Fruit fly (Drosophila melanogaster) whole organism, embryonic: ENCODE results near the gene tutl.
A peak's percentile ranks its signal among the peaks of the same experiment; 100 is the strongest.

Experiments used
- BtbVII ChIP-seq: fragments of 200-800 bp; sonication (Bioruptor generic); optimal IDR thresholded peaks from 3 replicates; lab custom pipeline; 2017; ENCODE audit warnings: missing biosample characterization, mild to moderate bottlenecking, missing genetic modification characterization
- CG10274 ChIP-seq: fragments of 200-800 bp; sonication (Bioruptor generic); optimal IDR thresholded peaks from 3 replicates; lab custom pipeline; 2017; ENCODE audit warnings: missing biosample characterization, mild to moderate bottlenecking, missing genetic modification characterization
- CG10321 ChIP-seq: fragments of 200-800 bp; sonication (Bioruptor generic); IDR thresholded peaks from 2 replicates; pipeline ENCODE4 v1.3.6; 2022; ENCODE audit warnings: missing biosample characterization, missing genetic modification characterization
- CG12155 ChIP-seq: fragments of 200-800 bp; sonication (Bioruptor generic); optimal IDR thresholded peaks from 3 replicates; lab custom pipeline; 2016; ENCODE audit warnings: missing biosample characterization, missing genetic modification characterization
- CG12744 ChIP-seq: fragments of 200-800 bp; sonication (Bioruptor generic); optimal IDR thresholded peaks from 2 replicates; lab custom pipeline; 2016; ENCODE audit warnings: missing biosample characterization, missing genetic modification characterization
- CG13296 ChIP-seq: fragments of 200-800 bp; sonication (Bioruptor generic); optimal IDR thresholded peaks from 3 replicates; lab custom pipeline; 2018; ENCODE audit warnings: missing biosample characterization, mild to moderate bottlenecking, missing genetic modification characterization
- CG14667 ChIP-seq: fragments of 200-800 bp; sonication (Bioruptor generic); IDR thresholded peaks from 2 replicates; pipeline ENCODE4 v1.3.6; 2022; ENCODE audit warnings: missing biosample characterization, missing genetic modification characterization
- CG14965 ChIP-seq: fragments of 200-800 bp; sonication (Bioruptor generic); optimal IDR thresholded peaks from 2 replicates; lab custom pipeline; 2016; ENCODE audit warnings: missing biosample characterization, missing genetic modification characterization, borderline replicate concordance
- CG15269 ChIP-seq: fragments of 200-800 bp; sonication (Bioruptor generic); optimal IDR thresholded peaks from 2 replicates; lab custom pipeline; 2018; ENCODE audit warnings: missing biosample characterization, mild to moderate bottlenecking, missing genetic modification characterization, moderate library complexity
- CG15479 ChIP-seq: fragments of 200-800 bp; sonication (Bioruptor generic); optimal IDR thresholded peaks from 3 replicates; lab custom pipeline; 2019; ENCODE audit warnings: missing biosample characterization, mild to moderate bottlenecking, missing genetic modification characterization, moderate library complexity
- CG17361 ChIP-seq: fragments of 200-800 bp; sonication (Bioruptor generic); IDR thresholded peaks from 3 replicates; pipeline ENCODE4 v1.3.6; 2022; ENCODE audit warnings: missing biosample characterization, missing genetic modification characterization
- CG17612 ChIP-seq: fragments of 200-800 bp; sonication (Bioruptor generic); IDR thresholded peaks from 2 replicates; pipeline ENCODE4 v1.3.6; 2022; ENCODE audit warnings: missing biosample characterization, missing genetic modification characterization
- CG18262 ChIP-seq: fragments of 200-800 bp; optimal IDR thresholded peaks from 3 replicates; lab custom pipeline; 2019; ENCODE audit warnings: missing biosample characterization, mild to moderate bottlenecking, missing genetic modification characterization, moderate library complexity
- CG2116 ChIP-seq: fragments of 200-800 bp; sonication (Bioruptor generic); optimal IDR thresholded peaks from 3 replicates; lab custom pipeline; 2018; ENCODE audit warnings: missing biosample characterization, mild to moderate bottlenecking, missing genetic modification characterization
- CG2678 ChIP-seq: fragments of 200-800 bp; sonication (Bioruptor generic); optimal IDR thresholded peaks from 3 replicates; lab custom pipeline; 2019; ENCODE audit warnings: missing biosample characterization, mild to moderate bottlenecking, missing genetic modification characterization, moderate library complexity
- CG30020 ChIP-seq: fragments of 200-800 bp; optimal IDR thresholded peaks from 2 replicates; lab custom pipeline; 2019; ENCODE audit warnings: missing biosample characterization, mild to moderate bottlenecking, missing genetic modification characterization, moderate library complexity
- CG3065 ChIP-seq: fragments of 200-800 bp; sonication (Bioruptor generic); optimal IDR thresholded peaks from 2 replicates; lab custom pipeline; 2016; ENCODE audit warnings: missing biosample characterization, missing genetic modification characterization
- CG31388 ChIP-seq: fragments of 200-800 bp; sonication (Bioruptor generic); optimal IDR thresholded peaks from 2 replicates; lab custom pipeline; 2016; ENCODE audit warnings: missing biosample characterization, missing genetic modification characterization
- CG4707 ChIP-seq: fragments of 200-800 bp; sonication (Bioruptor generic); optimal IDR thresholded peaks from 2 replicates; lab custom pipeline; 2018; ENCODE audit warnings: missing biosample characterization, mild to moderate bottlenecking, missing genetic modification characterization, moderate library complexity
- CG6254 ChIP-seq: fragments of 200-800 bp; sonication (Bioruptor generic); optimal IDR thresholded peaks from 3 replicates; lab custom pipeline; 2017; ENCODE audit warnings: mild to moderate bottlenecking, missing biosample characterization, missing genetic modification reagents, missing genetic modification characterization
- CG7745 ChIP-seq: fragments of 200-800 bp; sonication (Bioruptor generic); optimal IDR thresholded peaks from 2 replicates; lab custom pipeline; 2018; ENCODE audit warnings: missing biosample characterization, mild to moderate bottlenecking, missing genetic modification characterization, moderate library complexity
- CG7839 ChIP-seq: fragments of 200-800 bp; sonication (Bioruptor generic); optimal IDR thresholded peaks from 3 replicates; lab custom pipeline; 2018; ENCODE audit warnings: missing biosample characterization, mild to moderate bottlenecking, missing genetic modification characterization, moderate library complexity
- CG8089 ChIP-seq: fragments of 200-800 bp; sonication (Bioruptor generic); optimal IDR thresholded peaks from 3 replicates; lab custom pipeline; 2016; ENCODE audit warnings: missing biosample characterization, missing genetic modification characterization
- CoRest ChIP-seq: fragments of 200-800 bp; sonication (Bioruptor generic); optimal IDR thresholded peaks from 3 replicates; lab custom pipeline; 2018; ENCODE audit warnings: missing biosample characterization, mild to moderate bottlenecking, missing genetic modification characterization, moderate library complexity
- D ChIP-seq, 2 experiments: fragments of 200-800 bp in 1 of 2; fragments of >200 bp in 1 of 2; sonication (Bioruptor generic) in 1 of 2; optimal IDR thresholded peaks; 2 replicates in 1 of 2; 3 replicates in 1 of 2; lab custom pipeline; 2017; ENCODE audit warnings: mild to moderate bottlenecking in 1 of 2, missing biosample characterization in 1 of 2, missing genetic modification characterization in 1 of 2, missing genetic modification reagents in 1 of 2
- Dp ChIP-seq: fragments of 200-800 bp; sonication (Bioruptor generic); optimal IDR thresholded peaks from 2 replicates; lab custom pipeline; 2018; ENCODE audit warnings: missing biosample characterization, mild to moderate bottlenecking, missing genetic modification characterization, moderate library complexity
- Drgx ChIP-seq: fragments of 200-800 bp; sonication (Bioruptor generic); IDR thresholded peaks from 2 replicates; pipeline ENCODE4 v1.3.6; 2022; ENCODE audit warnings: missing biosample characterization, missing genetic modification characterization
- E2f2 ChIP-seq: fragments of 200-800 bp; sonication (Bioruptor generic); IDR thresholded peaks from 2 replicates; pipeline ENCODE4 v1.3.6; 2022; ENCODE audit warnings: missing biosample characterization, missing genetic modification characterization
- Fer3 ChIP-seq: fragments of 200-800 bp; sonication (Bioruptor generic); optimal IDR thresholded peaks from 2 replicates; lab custom pipeline; 2018; ENCODE audit warnings: missing biosample characterization, mild to moderate bottlenecking, missing genetic modification characterization, moderate library complexity
- HLH3B ChIP-seq: fragments of 200-800 bp; sonication (Bioruptor generic); IDR thresholded peaks from 2 replicates; pipeline ENCODE4 v1.3.6; 2022; ENCODE audit warnings: missing biosample characterization, missing genetic modification characterization
- Nf-YC ChIP-seq: fragments of 200-800 bp; optimal IDR thresholded peaks from 3 replicates; lab custom pipeline; 2019; ENCODE audit warnings: missing biosample characterization, mild to moderate bottlenecking, missing genetic modification characterization, moderate library complexity
- TFAM ChIP-seq: fragments of 200-800 bp; sonication (Bioruptor generic); optimal IDR thresholded peaks from 2 replicates; lab custom pipeline; 2017; ENCODE audit warnings: missing biosample characterization, missing genetic modification characterization, inconsistent platforms
- Usf ChIP-seq: fragments of 200-800 bp; sonication (Bioruptor generic); optimal IDR thresholded peaks from 2 replicates; lab custom pipeline; 2017; ENCODE audit warnings: missing genotype, missing biosample characterization, missing genetic modification characterization
- cad ChIP-seq: fragments of >200 bp; optimal IDR thresholded peaks from 2 replicates; lab custom pipeline; 2017; ENCODE audit warnings: missing biosample characterization, missing genetic modification characterization
- dati ChIP-seq: fragments of 200-800 bp; sonication (Bioruptor generic); IDR thresholded peaks from 2 replicates; pipeline ENCODE4 v1.3.6; 2022; ENCODE audit warnings: missing biosample characterization, missing genetic modification characterization
- ems ChIP-seq: fragments of 200-800 bp; sonication (Bioruptor generic); optimal IDR thresholded peaks from 3 replicates; lab custom pipeline; 2016; ENCODE audit warnings: missing biosample characterization, missing genetic modification characterization
- ewg ChIP-seq: fragments of 200-800 bp; sonication (Bioruptor generic); optimal IDR thresholded peaks from 3 replicates; lab custom pipeline; 2017; ENCODE audit warnings: mild to moderate bottlenecking, missing biosample characterization, missing genetic modification reagents, missing genetic modification characterization
- gem ChIP-seq: fragments of 200-800 bp; sonication (Bioruptor generic); optimal IDR thresholded peaks from 2 replicates; lab custom pipeline; 2019; ENCODE audit warnings: missing biosample characterization, mild to moderate bottlenecking, missing genetic modification characterization, moderate library complexity
- ind ChIP-seq: fragments of 200-800 bp; sonication (Bioruptor generic); optimal IDR thresholded peaks from 3 replicates; lab custom pipeline; 2016; ENCODE audit warnings: missing biosample characterization, missing genetic modification characterization
- inv ChIP-seq: fragments of 200-800 bp; sonication (Bioruptor generic); IDR thresholded peaks from 2 replicates; pipeline ENCODE4 v1.3.6; 2022; ENCODE audit warnings: missing biosample characterization, missing genetic modification characterization; ENCODE audit not compliant: partially characterized antibody
- peb ChIP-seq: fragments of 200-800 bp; sonication (Bioruptor generic); IDR thresholded peaks from 2 replicates; pipeline ENCODE4 v1.3.6; 2022; ENCODE audit warnings: missing biosample characterization, missing genetic modification characterization
- prd ChIP-seq, 3 experiments: fragments of >200 bp in 2 of 3; fragments of 200-800 bp in 1 of 3; sonication (Bioruptor generic) in 1 of 3; optimal IDR thresholded peaks in 2 of 3; IDR thresholded peaks in 1 of 3; 2 replicates in 2 of 3; 3 replicates in 1 of 3; pipeline versions ENCODE4 v1.3.6 to Lab custom; 2017 to 2022; ENCODE audit warnings: missing biosample characterization in 1 of 3, missing genetic modification characterization in 1 of 3
- sd ChIP-seq: fragments of 200-800 bp; sonication (Bioruptor generic); optimal IDR thresholded peaks from 3 replicates; lab custom pipeline; 2018; ENCODE audit warnings: missing biosample characterization, mild to moderate bottlenecking, missing genetic modification characterization, moderate library complexity
- so ChIP-seq: fragments of 200-800 bp; sonication (Bioruptor generic); IDR thresholded peaks from 3 replicates; pipeline ENCODE4 v1.3.6; 2022; ENCODE audit warnings: missing biosample characterization, missing genetic modification characterization
- tll ChIP-seq, 2 experiments: fragments of 200-800 bp in 1 of 2; fragments of >200 bp in 1 of 2; sonication (Bioruptor generic) in 1 of 2; optimal IDR thresholded peaks; 2 replicates each; lab custom pipeline; 2017 to 2019; ENCODE audit warnings: missing biosample characterization in 2 of 2, missing genetic modification characterization in 2 of 2, mild to moderate bottlenecking in 1 of 2, moderate library complexity in 1 of 2
- ttk ChIP-seq: fragments of 200-800 bp; sonication (Bioruptor generic); IDR thresholded peaks from 2 replicates; pipeline ENCODE4 v2.1.2; 2022; ENCODE audit warnings: missing biosample characterization, missing genetic modification characterization
- twi ChIP-seq: fragments of 200-800 bp; optimal IDR thresholded peaks from 2 replicates; lab custom pipeline; 2019; ENCODE audit warnings: missing biosample characterization, mild to moderate bottlenecking, missing genetic modification characterization, moderate library complexity
- vnd ChIP-seq: fragments of 200-800 bp; sonication (Bioruptor generic); IDR thresholded peaks from 3 replicates; pipeline ENCODE4 v1.3.6; 2022; ENCODE audit warnings: missing biosample characterization, missing genetic modification characterization; ENCODE audit not compliant: partially characterized antibody
- zen ChIP-seq: fragments of 200-800 bp; sonication (Bioruptor generic); optimal IDR thresholded peaks from 3 replicates; lab custom pipeline; 2018; ENCODE audit warnings: missing biosample characterization, mild to moderate bottlenecking, missing genetic modification characterization, moderate library complexity

Gene tutl

dm6 chr2L:4366652-4367051, 83.7 kb downstream of the tutl start:
- no peak for TF ChIP-seq TFAM (GFP tag; lab: Kevin White, UChicago)
- peak; percentile 88 for TF ChIP-seq zen
- TF ChIP-seq E2f2 (GFP tag; lab: Robert Waterston, UW): no peak
- no peak for TF ChIP-seq BtbVII (GFP tag; lab: Kevin White, UChicago)
- TF ChIP-seq CG4707 (GFP tag; lab: Kevin White, UChicago): no peak
- TF ChIP-seq CG7745 (tag; lab: Kevin White, UChicago): no peak
- no peak for TF ChIP-seq CG7839 (tag; lab: Kevin White, UChicago)
- TF ChIP-seq Usf (GFP tag; lab: Kevin White, UChicago): no peak
- TF ChIP-seq ems (GFP tag; lab: Kevin White, UChicago): no peak
- TF ChIP-seq inv: no peak
- peak; percentile 68 for TF ChIP-seq cad
- no peak for TF ChIP-seq CG15269 (tag; lab: Kevin White, UChicago)
- TF ChIP-seq dati: no peak
- peak in 1 of 2 experiments; percentile 86 for TF ChIP-seq tll (GFP tag; optimal IDR thresholded peaks at IDR 0.05; lab: Kevin White, UChicago)
- TF ChIP-seq twi (tag; lab: Kevin White, UChicago): peak; percentile 88
- TF ChIP-seq Fer3 (tag; lab: Kevin White, UChicago): no peak
- TF ChIP-seq CG17361: no peak
- TF ChIP-seq ttk (GFP tag; lab: Robert Waterston, UW): no peak
- no peak for TF ChIP-seq peb
- no peak for TF ChIP-seq Drgx (GFP tag; lab: Robert Waterston, UW)
- TF ChIP-seq Dp (GFP tag; lab: Kevin White, UChicago): no peak
- no peak for TF ChIP-seq CG2678 (tag; lab: Kevin White, UChicago)
- no peak for TF ChIP-seq CG31388 (GFP tag; lab: Kevin White, UChicago)
- TF ChIP-seq CG13296 (GFP tag; lab: Kevin White, UChicago): no peak
- TF ChIP-seq CG15479 (GFP tag; lab: Kevin White, UChicago): peak; percentile 95
- TF ChIP-seq CG18262: no peak
- no peak for TF ChIP-seq HLH3B (GFP tag; lab: Robert Waterston, UW)
- TF ChIP-seq CG12155 (GFP tag; lab: Kevin White, UChicago): no peak
- TF ChIP-seq CoRest: no peak
- no peak for TF ChIP-seq CG6254 (GFP tag; lab: Kevin White, UChicago)
- no peak for TF ChIP-seq gem (tag; lab: Kevin White, UChicago)
- TF ChIP-seq CG2116 (GFP tag; lab: Kevin White, UChicago): no peak
- TF ChIP-seq Nf-YC: no peak
- no peak for TF ChIP-seq CG17612 (GFP tag; lab: Robert Waterston, UW)
- no peak for TF ChIP-seq CG3065

- peak; percentile 27; the same call in 1 of the 3 replicates for TF ChIP-seq CG17361
- TF ChIP-seq CG14965: no peak
- no peak for TF ChIP-seq ewg (GFP tag; lab: Kevin White, UChicago)
- TF ChIP-seq so (GFP tag; lab: Robert Waterston, UW): peak; percentile 47; the same call in 1 of the 3 replicates
- no peak for TF ChIP-seq sd (tag; lab: Kevin White, UChicago)
- TF ChIP-seq twi (tag; lab: Kevin White, UChicago): peak; percentile 59
- TF ChIP-seq prd (optimal IDR thresholded peaks at IDR 0.05; lab: Kevin White, UChicago): no peak
- peak; percentile 71; the same call in 2 of the 3 replicates for TF ChIP-seq prd (GFP tag; IDR thresholded peaks at IDR 0.05; lab: Robert Waterston, UW)
- no peak for TF ChIP-seq CG8089 (GFP tag; lab: Kevin White, UChicago)
- TF ChIP-seq CG12744 (GFP tag; lab: Kevin White, UChicago): no peak
- no peak for TF ChIP-seq vnd (GFP tag; lab: Robert Waterston, UW)
- no peak for TF ChIP-seq CG30020 (tag; lab: Kevin White, UChicago)
- TF ChIP-seq CG14667 (GFP tag; lab: Robert Waterston, UW): no peak
- TF ChIP-seq ind (GFP tag; lab: Kevin White, UChicago): no peak
- no peak for TF ChIP-seq CG10321 (GFP tag; lab: Robert Waterston, UW)
- peak; percentile 5 for TF ChIP-seq CG10274 (GFP tag; lab: Kevin White, UChicago)
- peak; percentile 87 for TF ChIP-seq D (optimal IDR thresholded peaks at IDR 0.05; lab: Kevin White, UChicago)
- TF ChIP-seq D (GFP tag; optimal IDR thresholded peaks at IDR 0.05; lab: Kevin White, UChicago): peak; percentile 4
Measured at dm6 chr2L:4368553-4369268, 85.8 kb downstream of the tutl start.
